Worm (Caenorhabditis elegans): ENCODE measurements around the gene F10G7.5.

F10G7.5 gene

ce11 chrII:4706359-4706871 lies 13.2 kb downstream of the F10G7.5 start, which contains the start of the genes F10G7.9 and tsn-1:
Gene F10G7.9, minus strand, starts transcription at chrII:4706485.
Gene tsn-1, plus strand, starts transcription at chrII:4706821.
- no peak for TF ChIP-seq zip-5 (tag; optimal IDR thresholded peaks at IDR 0.05)
- TF ChIP-seq tbx-2 (tag; optimal IDR thresholded peaks at IDR 0.05) = no peak
- TF ChIP-seq hlh-15 (tag; optimal IDR thresholded peaks at IDR 0.05) = no peak
- TF ChIP-seq pros-1 (tag; optimal IDR thresholded peaks at IDR 0.05) = no peak
- TF ChIP-seq hlh-30 (tag; optimal IDR thresholded peaks at IDR 0.05; ENCODE audit: insufficient read depth) = peak; percentile 41
- TF ChIP-seq nfya-1 (tag; optimal IDR thresholded peaks at IDR 0.05) = peak; percentile 56
- TF ChIP-seq ceh-9 (tag; optimal IDR thresholded peaks at IDR 0.05) = no peak
- TF ChIP-seq ceh-2 (tag; optimal IDR thresholded peaks at IDR 0.05) = no peak
- TF ChIP-seq C38D4.7 (GFP tag; optimal IDR thresholded peaks at IDR 0.05) = no peak

ce11 chrII:4710120-4710519 lies 16.9 kb downstream of the F10G7.5 start, which contains the start of gene tag-151:
Gene tag-151, plus strand, starts transcription at chrII:4710277.
- TF ChIP-seq C08G9.2 (tag; optimal IDR thresholded peaks at IDR 0.05) (no peak), pqm-1 (tag; optimal IDR thresholded peaks at IDR 0.05) (no peak), zip-5 (tag; optimal IDR thresholded peaks at IDR 0.05) (no peak), sox-4 (tag; optimal IDR thresholded peaks at IDR 0.05) (no peak), elt-4 (tag; optimal IDR thresholded peaks at IDR 0.05) (no peak), ceh-6 (GFP tag; optimal IDR thresholded peaks at IDR 0.05) (no peak), ceh-31 (tag; optimal IDR thresholded peaks at IDR 0.05) (no peak), hlh-6 (tag; optimal IDR thresholded peaks at IDR 0.05) (no peak)

ce11 chrII:4710813-4711212 lies 17.6 kb downstream of the F10G7.5 start:
- no peak for TF ChIP-seq nhr-232 (tag; optimal IDR thresholded peaks at IDR 0.05)
- no peak for TF ChIP-seq hlh-13 (GFP tag; optimal IDR thresholded peaks at IDR 0.05)
- no peak for TF ChIP-seq tbx-7 (tag; optimal IDR thresholded peaks at IDR 0.05)
- no peak for TF ChIP-seq pros-1 (tag; optimal IDR thresholded peaks at IDR 0.05)
- TF ChIP-seq unc-86 (tag; optimal IDR thresholded peaks at IDR 0.05) = no peak

- TF ChIP-seq ttx-3 (tag; optimal IDR thresholded peaks at IDR 0.05) = no peak
- TF ChIP-seq che-1 (tag; optimal IDR thresholded peaks at IDR 0.05) = no peak
- no peak for TF ChIP-seq sox-4 (tag; optimal IDR thresholded peaks at IDR 0.05)
- no peak for TF ChIP-seq lin-11 (tag; optimal IDR thresholded peaks at IDR 0.05)
- TF ChIP-seq C08G9.2 (tag; optimal IDR thresholded peaks at IDR 0.05) = no peak
Observed at ce11 chrII:4715676-4716075, 22.5 kb downstream of the F10G7.5 start, which contains the start of gene F41C3.8. Gene F41C3.8, plus strand, starts transcription at chrII:4716046.

- no peak for TF ChIP-seq che-1 (tag; optimal IDR thresholded peaks at IDR 0.05)
- TF ChIP-seq ceh-2 (tag; optimal IDR thresholded peaks at IDR 0.05) = no peak
- no peak for TF ChIP-seq T23F11.4 (GFP tag; optimal IDR thresholded peaks at IDR 0.05)
- no peak for TF ChIP-seq pha-4 (tag; optimal IDR thresholded peaks at IDR 0.05)
Observed at ce11 chrII:4726120-4726519, 32.9 kb downstream of the F10G7.5 start, which contains the start of gene F10G7.10. Gene F10G7.10, minus strand, starts transcription at chrII:4726264.

- no peak for TF ChIP-seq ceh-34 (tag; optimal IDR thresholded peaks at IDR 0.05)
- no peak for TF ChIP-seq gmeb-2 (tag; optimal IDR thresholded peaks at IDR 0.05)
Observed at ce11 chrII:4726750-4727384, 33.7 kb downstream of the F10G7.5 start.

ce11 chrII:4727769-4728168 lies 34.6 kb downstream of the F10G7.5 start, which contains the start of gene ttr-41:
Gene ttr-41, minus strand, starts transcription at chrII:4727869.
- no peak for TF ChIP-seq unc-86 (tag; optimal IDR thresholded peaks at IDR 0.05)
- no peak for TF ChIP-seq pha-4 (tag; optimal IDR thresholded peaks at IDR 0.05)
- TF ChIP-seq tbx-7 (tag; optimal IDR thresholded peaks at IDR 0.05) = no peak
- TF ChIP-seq ttx-3 (tag; optimal IDR thresholded peaks at IDR 0.05) = no peak
- TF ChIP-seq che-1 (tag; optimal IDR thresholded peaks at IDR 0.05) = no peak
- TF ChIP-seq sox-4 (tag; optimal IDR thresholded peaks at IDR 0.05) = no peak
- no peak for TF ChIP-seq fkh-10 (GFP tag; optimal IDR thresholded peaks at IDR 0.05)
- no peak for TF ChIP-seq Y22D7AL.16 (tag; optimal IDR thresholded peaks at IDR 0.05)
- TF ChIP-seq ceh-48 (tag; optimal IDR thresholded peaks at IDR 0.05) = no peak
- no peak for TF ChIP-seq ceh-2 (tag; optimal IDR thresholded peaks at IDR 0.05)
- no peak for TF ChIP-seq unc-42 (tag; optimal IDR thresholded peaks at IDR 0.05)
- TF ChIP-seq pha-2 (tag; optimal IDR thresholded peaks at IDR 0.05) = no peak
- TF ChIP-seq unc-55 (GFP tag; optimal IDR thresholded peaks at IDR 0.05) = no peak
- TF ChIP-seq C38D4.7 (GFP tag; optimal IDR thresholded peaks at IDR 0.05) = no peak
- no peak for TF ChIP-seq pat-9 (tag; optimal IDR thresholded peaks at IDR 0.05)
- TF ChIP-seq hlh-8 (tag; optimal IDR thresholded peaks at IDR 0.05) = no peak
- TF ChIP-seq ceh-9 (tag; optimal IDR thresholded peaks at IDR 0.05) = no peak
- no peak for TF ChIP-seq ama-1 (optimal IDR thresholded peaks at IDR 0.05)
